Worm (Caenorhabditis elegans): ENCODE data around the gene F29B9.11.

Gene F29B9.11

DNA sequence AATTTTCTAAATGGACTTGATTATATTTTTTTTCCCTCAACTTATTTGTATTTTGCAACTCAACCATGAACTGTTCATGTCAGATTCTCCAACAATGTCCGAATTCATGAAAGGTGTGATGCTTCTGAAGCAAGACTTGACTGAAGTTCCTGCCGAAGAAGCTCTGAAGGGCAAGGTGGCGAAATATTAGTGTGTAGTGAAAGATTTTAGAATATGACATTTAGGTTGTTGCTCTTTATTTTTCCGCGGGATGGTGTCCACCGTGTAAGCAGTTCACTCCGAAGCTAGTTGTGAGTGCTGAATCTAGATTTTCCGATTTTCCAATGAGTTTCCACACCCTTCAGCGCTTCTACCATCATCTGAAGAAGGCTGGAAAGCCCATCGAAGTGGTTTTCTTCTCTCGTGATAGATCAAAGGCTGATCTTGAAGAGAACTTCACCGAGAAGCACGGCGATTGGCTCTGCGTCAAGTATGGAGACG is 7.6 kb downstream of the F29B9.11 start, which contains the start of gene F29B9.5:
Gene F29B9.5 (plus strand): TSS at position 51 of the 480 bp plus-strand sequence.
- TF ChIP-seq ama-1 (optimal IDR thresholded peaks at IDR 0.05) (peak; percentile 78), lin-39 (tag; optimal IDR thresholded peaks at IDR 0.05) (no peak), elt-3 (tag; optimal IDR thresholded peaks at IDR 0.05) (no peak)

DNA sequence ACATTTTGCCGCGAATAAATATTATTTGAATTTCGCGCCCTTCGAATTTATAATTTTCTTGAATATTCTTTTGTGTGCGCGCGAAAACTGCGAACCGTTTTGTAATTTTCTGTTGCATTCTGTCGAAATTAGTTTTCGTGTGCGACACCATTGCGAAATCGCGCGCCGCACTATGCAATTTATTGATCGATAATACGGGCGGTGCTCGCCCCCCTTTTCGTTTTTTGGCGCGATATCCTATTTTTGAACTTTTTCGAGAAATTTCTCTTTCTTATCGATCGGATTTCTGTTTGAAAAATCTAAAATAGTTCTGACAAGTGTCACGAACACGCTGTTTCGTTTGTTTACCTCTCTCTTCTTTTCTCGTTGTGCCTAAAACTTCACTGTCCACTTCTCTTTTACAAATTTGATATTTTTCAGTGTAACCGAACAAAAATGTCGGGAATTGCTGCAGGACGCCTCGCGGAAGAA is 9.3 kb downstream of the F29B9.11 start, which contains the start of gene ubc-9:
Gene ubc-9 (plus strand): TSS at position 421 of the 471 bp plus-strand sequence.
- TF ChIP-seq fkh-10 (GFP tag; optimal IDR thresholded peaks at IDR 0.05) (no peak), ceh-16 (tag; optimal IDR thresholded peaks at IDR 0.05) (no peak), zag-1 (tag; optimal IDR thresholded peaks at IDR 0.05) (no peak), nhr-237 (tag; optimal IDR thresholded peaks at IDR 0.05) (no peak), nfya-1 (tag; optimal IDR thresholded peaks at IDR 0.05; ENCODE audit: insufficient read depth) (peak; percentile 82), ama-1 (optimal IDR thresholded peaks at IDR 0.05) (peak; percentile 55), ceh-9 (tag; optimal IDR thresholded peaks at IDR 0.05) (no peak), ztf-11 (tag; optimal IDR thresholded peaks at IDR 0.05) (no peak), mml-1 (tag; optimal IDR thresholded peaks at IDR 0.05) (no peak), elt-3 (tag; optimal IDR thresholded peaks at IDR 0.05) (no peak), nhr-76 (tag; optimal IDR thresholded peaks at IDR 0.05) (no peak), daf-12 (tag; optimal IDR thresholded peaks at IDR 0.05) (no peak), sea-2 (GFP tag; optimal IDR thresholded peaks at IDR 0.05) (no peak), nhr-77 (tag; optimal IDR thresholded peaks at IDR 0.05) (no peak), fos-1 (tag; optimal IDR thresholded peaks at IDR 0.05) (no peak), fkh-2 (tag; optimal IDR thresholded peaks at IDR 0.05) (no peak), pqm-1 (tag; optimal IDR thresholded peaks at IDR 0.05) (no peak), egl-5 (tag; optimal IDR thresholded peaks at IDR 0.05) (peak; percentile 40), R02D3.7 (tag; optimal IDR thresholded peaks at IDR 0.05) (no peak), pha-4 (tag; optimal IDR thresholded peaks at IDR 0.05) (peak; percentile 71), ceh-28 (tag; optimal IDR thresholded peaks at IDR 0.05) (peak; percentile 92), nhr-23 (tag; optimal IDR thresholded peaks at IDR 0.05) (peak; percentile 81), mdl-1 (tag; optimal IDR thresholded peaks at IDR 0.05) (no peak), nhr-43 (tag; optimal IDR thresholded peaks at IDR 0.05; ENCODE audit: poor library complexity, severe bottlenecking) (peak; percentile 61), nhr-28 (tag; optimal IDR thresholded peaks at IDR 0.05) (no peak), jun-1 (tag; optimal IDR thresholded peaks at IDR 0.05) (peak; percentile 37), hmg-11 (tag; optimal IDR thresholded peaks at IDR 0.05) (peak; percentile 72), ceh-82 (tag; optimal IDR thresholded peaks at IDR 0.05) (no peak), ztf-4 (tag; optimal IDR thresholded peaks at IDR 0.05) (no peak), lin-39 (tag; optimal IDR thresholded peaks at IDR 0.05) (peak; percentile 65), nhr-67 (tag; optimal IDR thresholded peaks at IDR 0.05) (no peak), nhr-25 (tag; optimal IDR thresholded peaks at IDR 0.05) (peak; percentile 75), lin-15B (tag; optimal IDR thresholded peaks at IDR 0.05) (peak; percentile 73), nhr-11 (tag; optimal IDR thresholded peaks at IDR 0.05) (no peak), eor-1 (tag; optimal IDR thresholded peaks at IDR 0.05) (no peak), skn-1 (tag; optimal IDR thresholded peaks at IDR 0.05) (peak; percentile 5), elt-1 (tag; optimal IDR thresholded peaks at IDR 0.05) (no peak), unc-39 (tag; optimal IDR thresholded peaks at IDR 0.05) (no peak), snpc-4 (tag; optimal IDR thresholded peaks at IDR 0.05) (peak; percentile 59), elt-2 (tag; optimal IDR thresholded peaks at IDR 0.05) (peak; percentile 54), egl-27 (tag; optimal IDR thresholded peaks at IDR 0.05) (no peak), unc-62 (GFP tag; optimal IDR thresholded peaks at IDR 0.05) (no peak), tbx-2 (tag; optimal IDR thresholded peaks at IDR 0.05) (no peak), aly-2 (tag; optimal IDR thresholded peaks at IDR 0.05) (no peak), nhr-12 (tag; optimal IDR thresholded peaks at IDR 0.05) (no peak), lsy-12 (tag; optimal IDR thresholded peaks at IDR 0.05) (no peak), ZK546.5 (tag; optimal IDR thresholded peaks at IDR 0.05) (no peak)

Measured in whole organism, L3 larva.